Worm (Caenorhabditis elegans) whole organism, L2 larva: Measurements from ENCODE around the gene degl-1.
"Not testable (repeated sequence)": the region's sequence is repeated elsewhere in the genome, so short reads cannot be mapped to it uniquely, and the experiment has no call there.

ENCODE experiments used
- F13H6.1 ChIP-seq: sonication (generic microtip); optimal IDR thresholded peaks from 2 replicates; lab custom pipeline; 2016; ENCODE audit warnings: missing genetic modification characterization, missing compliant biosample characterization
- R02D3.7 ChIP-seq: fragments of 150-350 bp; optimal IDR thresholded peaks from 2 replicates; lab custom pipeline; 2014; ENCODE audit warnings: missing biosample characterization, missing genetic modification characterization
- Y55F3AM.14 ChIP-seq: fragments of 200-800 bp; sonication (Bioruptor generic); optimal IDR thresholded peaks from 2 replicates; lab custom pipeline; 2018; ENCODE audit warnings: mild to moderate bottlenecking, missing genetic modification characterization, missing compliant biosample characterization
- alr-1 ChIP-seq: fragments of 150-350 bp; optimal IDR thresholded peaks from 2 replicates; lab custom pipeline; 2014; ENCODE audit warnings: missing biosample characterization, missing genetic modification characterization
- ama-1 ChIP-seq: fragments of 150-350 bp; optimal IDR thresholded peaks from 2 replicates; lab custom pipeline; 2018; ENCODE audit warnings: inconsistent platforms
- blmp-1 ChIP-seq: sonication (generic microtip); optimal IDR thresholded peaks from 2 replicates; lab custom pipeline; 2017; ENCODE audit warnings: missing genetic modification characterization, mild to moderate bottlenecking, missing compliant biosample characterization, antibody characterized with exemption, moderate library complexity; ENCODE audit not compliant: insufficient read depth
- ceh-16 ChIP-seq: fragments of 150-350 bp; optimal IDR thresholded peaks from 2 replicates; lab custom pipeline; 2014; ENCODE audit warnings: missing biosample characterization, missing genetic modification characterization
- dmd-4 ChIP-seq: sonication (generic microtip); optimal IDR thresholded peaks from 2 replicates; lab custom pipeline; 2017; ENCODE audit warnings: missing biosample characterization, missing genetic modification characterization
- elt-1 ChIP-seq: fragments of 150-350 bp; optimal IDR thresholded peaks from 2 replicates; lab custom pipeline; 2014; ENCODE audit warnings: missing biosample characterization, missing genetic modification characterization
- elt-3 ChIP-seq: sonication (generic microtip); optimal IDR thresholded peaks from 2 replicates; lab custom pipeline; 2017; ENCODE audit warnings: missing biosample characterization, missing genetic modification characterization
- gmeb-1 ChIP-seq: fragments of 150-350 bp; optimal IDR thresholded peaks from 2 replicates; lab custom pipeline; 2014; ENCODE audit warnings: missing biosample characterization, missing genetic modification characterization
- lin-11 ChIP-seq: fragments of 150-350 bp; sonication (generic microtip); optimal IDR thresholded peaks from 2 replicates; lab custom pipeline; 2014; ENCODE audit warnings: missing biosample characterization, missing genetic modification characterization, inconsistent platforms, mixed read lengths
- lsy-2 ChIP-seq, 2 experiments: fragments of 150-350 bp in 1 of 2; sonication (generic microtip) in 1 of 2; optimal IDR thresholded peaks; 2 replicates each; lab custom pipeline; 2014 to 2017; ENCODE audit warnings: missing biosample characterization in 2 of 2, missing genetic modification characterization in 2 of 2
- mab-5 ChIP-seq: fragments of 150-350 bp; optimal IDR thresholded peaks from 2 replicates; lab custom pipeline; 2014; ENCODE audit warnings: missing biosample characterization, missing genetic modification characterization
- mbf-1 ChIP-seq: sonication (generic microtip); optimal IDR thresholded peaks from 2 replicates; lab custom pipeline; 2017; ENCODE audit warnings: missing biosample characterization, missing genetic modification characterization
- nhr-10 ChIP-seq: sonication (generic microtip); optimal IDR thresholded peaks from 2 replicates; lab custom pipeline; 2017; ENCODE audit warnings: missing biosample characterization, missing genetic modification characterization
- nhr-129 ChIP-seq: fragments of 150-350 bp; optimal IDR thresholded peaks from 2 replicates; lab custom pipeline; 2014; ENCODE audit warnings: missing biosample characterization, missing genetic modification characterization
- nhr-21 ChIP-seq: fragments of 150-350 bp; optimal IDR thresholded peaks from 2 replicates; lab custom pipeline; 2014; ENCODE audit warnings: missing biosample characterization, missing genetic modification characterization
- nhr-25 ChIP-seq: fragments of 150-350 bp; sonication (generic microtip); optimal IDR thresholded peaks from 3 replicates; lab custom pipeline; 2014; ENCODE audit warnings: missing biosample characterization, missing genetic modification characterization
- nhr-6 ChIP-seq: fragments of 150-350 bp; optimal IDR thresholded peaks from 2 replicates; lab custom pipeline; 2014; ENCODE audit warnings: missing biosample characterization, missing genetic modification characterization
- nhr-77 ChIP-seq: fragments of 150-350 bp; optimal IDR thresholded peaks from 2 replicates; lab custom pipeline; 2014; ENCODE audit warnings: missing biosample characterization, missing genetic modification characterization
- peb-1 ChIP-seq: fragments of 150-350 bp; optimal IDR thresholded peaks from 2 replicates; lab custom pipeline; 2014; ENCODE audit warnings: missing biosample characterization, missing genetic modification characterization
- sem-4 ChIP-seq: fragments of 150-350 bp; optimal IDR thresholded peaks from 2 replicates; lab custom pipeline; 2014; ENCODE audit warnings: missing biosample characterization, missing genetic modification reagents, missing genetic modification characterization
- skn-1 ChIP-seq: sonication (generic microtip); optimal IDR thresholded peaks from 2 replicates; lab custom pipeline; 2017; ENCODE audit warnings: missing biosample characterization, missing genetic modification characterization
- sma-3 ChIP-seq: sonication (generic microtip); optimal IDR thresholded peaks from 2 replicates; lab custom pipeline; 2016; ENCODE audit warnings: missing genetic modification reagents, missing genetic modification characterization, missing compliant biosample characterization
- sma-9 ChIP-seq, 2 experiments: fragments of 150-350 bp in 1 of 2; sonication (generic microtip) in 1 of 2; optimal IDR thresholded peaks; 2 replicates each; lab custom pipeline; 2014 to 2016; ENCODE audit warnings: missing genetic modification characterization in 2 of 2, mild to moderate bottlenecking in 1 of 2, missing biosample characterization in 1 of 2, missing compliant biosample characterization in 1 of 2, missing genetic modification reagents in 1 of 2, moderate library complexity in 1 of 2
- unc-55 ChIP-seq: fragments of 150-350 bp; sonication (generic microtip); optimal IDR thresholded peaks from 3 replicates; lab custom pipeline; 2014; ENCODE audit warnings: missing biosample characterization, missing genetic modification reagents, missing genetic modification characterization
- zag-1 ChIP-seq: fragments of 150-350 bp; optimal IDR thresholded peaks from 2 replicates; lab custom pipeline; 2014; ENCODE audit warnings: missing biosample characterization, missing genetic modification characterization
- ztf-11 ChIP-seq: sonication (generic microtip); optimal IDR thresholded peaks from 2 replicates; lab custom pipeline; 2017; ENCODE audit warnings: missing biosample characterization, missing genetic modification characterization
- ztf-4 ChIP-seq: fragments of 150-350 bp; optimal IDR thresholded peaks from 2 replicates; lab custom pipeline; 2014; ENCODE audit warnings: missing biosample characterization, missing genetic modification characterization

Gene degl-1

ce11 chrIV:14784481-14784880, 13.3 kb upstream of the degl-1 start, which contains the start of gene nlp-56:
Gene nlp-56 (minus strand): TSS chrIV:14784737.
- TF ChIP-seq sem-4 (no peak), peb-1 (tag; lab: Kevin White, UChicago) (no peak), blmp-1 (no peak), R02D3.7 (tag; lab: Kevin White, UChicago) (no peak), nhr-77 (tag; lab: Kevin White, UChicago) (no peak), ztf-11 (tag; lab: Kevin White, UChicago) (no peak), Y55F3AM.14 (GFP tag; lab: Kevin White, UChicago) (no peak), mbf-1 (tag; lab: Kevin White, UChicago) (no peak)
- TF ChIP-seq, all 48 proteins: peak for 0

ce11 chrIV:14782211-14782610, 11.0 kb upstream of the degl-1 start, which contains the start of gene Y57G11C.1130:
Gene Y57G11C.1130 (plus strand): TSS chrIV:14782511.
- TF ChIP-seq alr-1 (tag; lab: Kevin White, UChicago) (no peak), zag-1 (tag; lab: Kevin White, UChicago) (no peak), gmeb-1 (tag; lab: Kevin White, UChicago) (no peak), nhr-25 (no peak)

DNA sequence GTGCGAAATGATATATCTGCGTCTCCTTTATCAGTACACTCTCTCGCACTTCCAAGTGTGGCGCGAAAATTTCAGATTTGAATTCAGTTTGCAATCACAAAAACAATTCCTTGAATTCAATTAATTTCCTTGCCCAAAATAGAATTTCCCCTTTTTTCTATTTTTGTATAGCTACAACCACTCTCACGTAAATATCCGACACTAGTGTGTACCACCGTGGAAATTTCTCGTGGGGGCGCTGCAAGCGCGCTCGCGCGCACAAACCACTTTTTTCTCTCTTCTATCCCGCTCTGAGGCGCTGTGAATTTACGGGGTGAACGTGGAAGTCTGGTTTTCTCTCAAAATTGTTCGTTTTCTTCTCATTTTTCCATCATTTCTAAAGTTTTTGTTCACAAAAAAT, 10.3 kb upstream of the degl-1 start, which contains the start of gene Y57G11C.8:
Gene Y57G11C.8 (plus strand): TSS at position 301 of the 400 bp plus-strand sequence.
- TF ChIP-seq zag-1 (tag; lab: Kevin White, UChicago) (no peak), elt-1 (tag; lab: Kevin White, UChicago) (no peak), mab-5 (no peak), sem-4 (no peak), dmd-4 (tag; lab: Kevin White, UChicago) (no peak), unc-55 (GFP tag; lab: Kevin White, UChicago) (no peak), nhr-6 (tag; lab: Kevin White, UChicago) (no peak), ama-1 (no peak), alr-1 (tag; lab: Kevin White, UChicago) (no peak), ceh-16 (no peak), nhr-25 (no peak), peb-1 (tag; lab: Kevin White, UChicago) (no peak)

DNA sequence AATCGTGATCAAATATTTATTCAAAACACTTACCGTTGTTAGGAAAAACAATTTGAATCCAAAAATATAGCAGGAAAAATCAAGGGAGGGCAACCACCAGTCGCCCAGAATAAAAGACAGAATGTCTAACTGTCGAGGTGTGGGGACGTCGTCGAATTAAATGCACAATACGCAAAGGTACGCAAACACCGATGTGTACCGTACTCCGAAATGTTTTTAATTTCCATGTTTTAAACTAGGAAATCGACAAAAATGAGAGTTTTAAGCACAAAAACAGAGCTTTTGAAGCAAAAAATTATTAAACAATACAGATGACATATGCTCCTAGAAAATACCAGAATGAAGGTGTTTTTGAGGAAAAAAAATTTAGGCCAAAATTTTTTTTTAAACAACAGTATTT, 3.2 kb upstream of the degl-1 start, which contains the start of gene Y57G11C.51:
Gene Y57G11C.51 (minus strand): TSS at position 101 of the 400 bp plus-strand sequence.
- TF ChIP-seq Y55F3AM.14 (GFP tag; lab: Kevin White, UChicago); dmd-4 (tag; lab: Kevin White, UChicago); sma-3 (GFP tag; lab: Kevin White, UChicago): not testable (repeated sequence)

DNA sequence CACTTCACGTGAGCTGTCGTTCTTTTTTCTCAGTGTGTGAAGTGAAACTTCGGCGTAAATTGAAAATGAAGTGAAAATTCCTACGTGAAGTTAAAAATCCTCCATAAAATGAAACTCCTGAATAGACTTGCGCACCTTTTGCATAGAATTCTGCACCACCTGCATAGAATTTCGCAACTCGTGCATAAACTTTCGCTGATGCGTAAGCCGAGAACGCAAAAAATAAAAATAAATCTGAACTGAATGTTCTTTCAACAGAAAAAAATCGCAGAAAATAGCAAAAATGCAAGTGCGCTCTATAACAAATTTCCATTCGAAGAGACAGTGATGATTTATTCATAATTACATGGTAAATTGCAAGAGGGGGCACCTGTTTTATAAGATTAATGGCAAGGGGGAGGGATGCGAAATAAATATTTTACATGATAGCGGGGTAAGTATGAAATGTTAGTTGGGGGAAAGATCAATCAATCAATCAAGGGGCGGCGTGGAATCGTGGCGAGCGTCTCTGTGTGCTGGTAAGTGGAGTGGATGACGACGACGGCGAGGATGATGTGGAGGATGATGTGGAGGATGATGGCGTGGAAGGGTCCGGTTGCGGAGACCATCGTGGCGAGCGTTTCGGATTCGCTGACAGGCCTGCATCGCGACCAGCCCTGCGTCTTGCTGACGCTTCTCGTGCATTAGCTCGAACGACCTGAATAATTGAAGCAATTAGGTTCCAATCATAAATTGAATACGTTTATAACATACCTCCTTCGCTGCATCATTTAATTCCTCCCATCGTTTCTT, 2.3 kb upstream of the degl-1 start, which contains the start of gene Y57G11C.36:
Gene Y57G11C.36 (minus strand): TSS at position 502 of the 792 bp plus-strand sequence.
- no peak for TF ChIP-seq elt-1 (tag; lab: Kevin White, UChicago)
- TF ChIP-seq alr-1 (tag; lab: Kevin White, UChicago) = no peak
- no peak for TF ChIP-seq dmd-4 (tag; lab: Kevin White, UChicago)
- no peak for TF ChIP-seq nhr-129
- no peak for TF ChIP-seq mbf-1 (tag; lab: Kevin White, UChicago)
- TF ChIP-seq ama-1 = no peak
- TF ChIP-seq F13H6.1 (tag; lab: Kevin White, UChicago) = no peak
- no peak for TF ChIP-seq lin-11 (tag; lab: Kevin White, UChicago)
- no peak for TF ChIP-seq skn-1
- TF ChIP-seq elt-3 = no peak
- no peak for TF ChIP-seq ztf-4 (tag; lab: Kevin White, UChicago)
- no peak for TF ChIP-seq nhr-21 (tag; lab: Kevin White, UChicago)
- no peak for TF ChIP-seq lsy-2 (tag; optimal IDR thresholded peaks at IDR 0.05; lab: Kevin White, UChicago)
- TF ChIP-seq sma-9 (GFP tag; optimal IDR thresholded peaks at IDR 0.05; lab: Kevin White, UChicago) = no peak
- no peak for TF ChIP-seq sma-9 (tag; optimal IDR thresholded peaks at IDR 0.05; lab: Kevin White, UChicago)
- no peak for TF ChIP-seq R02D3.7 (tag; lab: Kevin White, UChicago)
- TF ChIP-seq nhr-10 (tag; lab: Kevin White, UChicago) = no peak
- TF ChIP-seq sma-3 (GFP tag; lab: Kevin White, UChicago) = no peak
